Worm (Caenorhabditis elegans) whole organism, late embryonic: ENCODE results near the gene Y41E3.1.

Source experiments
- C38D4.7 ChIP-seq: fragments of 200-800 bp; sonication (Bioruptor generic); optimal IDR thresholded peaks from 2 replicates; lab custom pipeline; 2018; ENCODE audit warnings: mild to moderate bottlenecking, missing genetic modification characterization, moderate library complexity, missing compliant biosample characterization
- ceh-14 ChIP-seq: sonication (generic microtip); optimal IDR thresholded peaks from 2 replicates; lab custom pipeline; 2016; ENCODE audit warnings: missing genotype, missing genetic modification characterization, missing compliant biosample characterization
- ceh-30 ChIP-seq: fragments of 150-350 bp; optimal IDR thresholded peaks from 2 replicates; lab custom pipeline; 2014; ENCODE audit warnings: missing biosample characterization, missing genetic modification characterization
- dmd-4 ChIP-seq: sonication (generic microtip); optimal IDR thresholded peaks from 2 replicates; lab custom pipeline; 2016; ENCODE audit warnings: borderline replicate concordance, missing genetic modification characterization, missing compliant biosample characterization
- dve-1 ChIP-seq: sonication (generic microtip); optimal IDR thresholded peaks from 2 replicates; lab custom pipeline; 2017; ENCODE audit warnings: antibody characterized with exemption, mild to moderate bottlenecking, missing genetic modification characterization, missing compliant biosample characterization
- elt-2 ChIP-seq: sonication (generic microtip); optimal IDR thresholded peaks from 2 replicates; lab custom pipeline; 2016; ENCODE audit warnings: missing genetic modification reagents, missing genetic modification characterization, missing compliant biosample characterization
- nfya-1 ChIP-seq: sonication (generic microtip); optimal IDR thresholded peaks from 2 replicates; lab custom pipeline; 2017; ENCODE audit warnings: missing genetic modification characterization, mild to moderate bottlenecking, missing compliant biosample characterization, antibody characterized with exemption, moderate library complexity
- pax-1 ChIP-seq: fragments of 150-350 bp; optimal IDR thresholded peaks from 2 replicates; lab custom pipeline; 2014; ENCODE audit warnings: missing biosample characterization, missing genetic modification characterization
- rnt-1 ChIP-seq: sonication (generic microtip); optimal IDR thresholded peaks from 2 replicates; lab custom pipeline; 2016; ENCODE audit warnings: missing genetic modification characterization, missing compliant biosample characterization
- unc-86 ChIP-seq: sonication (generic microtip); optimal IDR thresholded peaks from 2 replicates; lab custom pipeline; 2016; ENCODE audit warnings: missing genetic modification characterization, missing compliant biosample characterization

DNA sequence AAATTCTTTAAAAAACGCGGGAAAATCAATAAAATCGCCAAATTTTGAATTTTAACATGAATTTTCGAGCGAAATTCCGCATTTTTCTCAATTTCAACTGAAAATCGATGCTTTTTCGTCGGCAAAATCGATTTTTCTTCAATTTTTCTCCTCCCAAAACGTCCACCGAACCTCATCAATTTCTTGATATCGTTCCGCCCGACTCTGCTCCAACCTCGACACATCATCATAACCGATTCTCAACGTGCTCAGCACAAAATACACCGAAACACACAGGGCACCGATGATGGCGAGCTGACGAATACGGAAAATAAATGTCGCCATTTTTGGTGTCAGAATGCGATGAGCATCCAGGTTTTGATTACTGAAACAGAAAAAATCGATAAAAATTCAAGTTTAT is at the start of gene Y41E3.1:
- TF ChIP-seq rnt-1 (tag; lab: Kevin White, UChicago) (no peak), elt-2 (tag; lab: Kevin White, UChicago) (no peak), pax-1 (tag; lab: Kevin White, UChicago) (no peak), C38D4.7 (GFP tag; lab: Kevin White, UChicago) (no peak), ceh-30 (tag; lab: Kevin White, UChicago) (no peak), ceh-14 (no peak), unc-86 (tag; lab: Kevin White, UChicago) (no peak), dmd-4 (tag; lab: Kevin White, UChicago) (no peak), nfya-1 (tag; lab: Kevin White, UChicago) (no peak), dve-1 (tag; lab: Kevin White, UChicago) (no peak)
